Fruit fly (Drosophila melanogaster): ENCODE measurements around the gene CG4650.
"Not testable (repeated sequence)": the region's sequence is repeated elsewhere in the genome, so short reads cannot be mapped to it uniquely, and the experiment has no call there.

CG4650 gene

DNA sequence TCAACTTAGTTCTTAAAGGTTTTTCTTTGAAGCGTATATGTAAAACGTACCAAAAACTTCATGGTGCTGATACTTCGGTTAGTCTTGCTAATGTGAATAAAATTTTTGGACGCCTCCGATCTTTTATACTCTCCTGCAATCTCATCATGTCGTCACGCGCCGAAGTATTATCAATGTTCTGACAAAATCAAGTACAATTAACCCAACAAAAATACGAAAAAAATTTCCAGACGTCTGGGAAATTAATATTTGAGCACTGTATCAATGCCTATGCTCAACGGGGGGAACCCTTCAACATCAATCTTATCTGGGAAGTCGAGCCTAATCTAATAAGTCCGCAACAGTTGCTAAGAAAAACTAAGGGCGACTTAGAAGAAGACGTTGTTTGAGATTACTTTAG lies 33.0 kb downstream of the CG4650 start, which contains the start of gene CG42586:
CG42586 (minus strand) TSS at position 101 of the 400 bp plus-strand sequence.
- TF ChIP-seq CG8301 (tag; optimal IDR thresholded peaks at IDR 0.05); CG17806 (tag; optimal IDR thresholded peaks at IDR 0.05); Ets98B (GFP tag; IDR thresholded peaks at IDR 0.05): not testable (repeated sequence)

DNA sequence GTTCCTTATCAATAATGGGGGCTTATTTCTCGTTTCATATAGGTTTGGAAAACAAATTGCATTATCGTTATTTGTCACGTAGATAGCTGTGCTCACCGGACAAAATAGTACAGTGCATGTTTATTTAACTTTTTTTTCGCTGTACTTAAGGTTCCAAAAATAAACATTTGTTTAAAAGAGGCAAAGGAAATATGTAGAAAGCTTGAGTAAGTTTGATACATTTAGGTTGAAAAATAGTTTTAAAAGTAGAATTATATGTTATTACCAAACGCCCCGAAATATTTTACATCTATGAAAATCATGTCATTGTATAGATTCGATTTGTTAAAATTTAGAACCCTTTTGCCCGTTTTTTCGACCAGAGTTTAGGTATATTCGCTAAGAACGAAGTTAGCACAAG lies 35.2 kb downstream of the CG4650 start, which contains the start of gene CG42585:
CG42585 (plus strand) TSS at position 301 of the 400 bp plus-strand sequence.
- TF ChIP-seq EcR (GFP tag; optimal IDR thresholded peaks at IDR 0.05); CG8159 (tag; optimal IDR thresholded peaks at IDR 0.05); CG14655 (GFP tag; optimal IDR thresholded peaks at IDR 0.05): not testable (repeated sequence)

DNA sequence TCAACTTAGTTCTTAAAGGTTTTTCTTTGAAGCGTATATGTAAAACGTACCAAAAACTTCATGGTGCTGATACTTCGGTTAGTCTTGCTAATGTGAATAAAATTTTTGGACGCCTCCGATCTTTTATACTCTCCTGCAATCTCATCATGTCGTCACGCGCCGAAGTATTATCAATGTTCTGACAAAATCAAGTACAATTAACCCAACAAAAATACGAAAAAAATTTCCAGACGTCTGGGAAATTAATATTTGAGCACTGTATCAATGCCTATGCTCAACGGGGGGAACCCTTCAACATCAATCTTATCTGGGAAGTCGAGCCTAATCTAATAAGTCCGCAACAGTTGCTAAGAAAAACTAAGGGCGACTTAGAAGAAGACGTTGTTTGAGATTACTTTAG lies 37.1 kb downstream of the CG4650 start, which contains the start of gene CG31775:
CG31775 (minus strand) TSS at position 101 of the 400 bp plus-strand sequence.
- TF ChIP-seq CG9948 (tag; optimal IDR thresholded peaks at IDR 0.05); CG10348 (GFP tag; IDR thresholded peaks at IDR 0.05); CG12605 (GFP tag; IDR thresholded peaks at IDR 0.05): not testable (repeated sequence)

DNA sequence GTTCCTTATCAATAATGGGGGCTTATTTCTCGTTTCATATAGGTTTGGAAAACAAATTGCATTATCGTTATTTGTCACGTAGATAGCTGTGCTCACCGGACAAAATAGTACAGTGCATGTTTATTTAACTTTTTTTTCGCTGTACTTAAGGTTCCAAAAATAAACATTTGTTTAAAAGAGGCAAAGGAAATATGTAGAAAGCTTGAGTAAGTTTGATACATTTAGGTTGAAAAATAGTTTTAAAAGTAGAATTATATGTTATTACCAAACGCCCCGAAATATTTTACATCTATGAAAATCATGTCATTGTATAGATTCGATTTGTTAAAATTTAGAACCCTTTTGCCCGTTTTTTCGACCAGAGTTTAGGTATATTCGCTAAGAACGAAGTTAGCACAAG lies 39.2 kb downstream of the CG4650 start, which contains the start of gene CG31835:
CG31835 (plus strand) TSS at position 301 of the 400 bp plus-strand sequence.
- not testable (repeated sequence) for TF ChIP-seq CG8159 (tag; optimal IDR thresholded peaks at IDR 0.05); gl (tag; optimal IDR thresholded peaks at IDR 0.05); CG10348 (GFP tag; IDR thresholded peaks at IDR 0.05)

DNA sequence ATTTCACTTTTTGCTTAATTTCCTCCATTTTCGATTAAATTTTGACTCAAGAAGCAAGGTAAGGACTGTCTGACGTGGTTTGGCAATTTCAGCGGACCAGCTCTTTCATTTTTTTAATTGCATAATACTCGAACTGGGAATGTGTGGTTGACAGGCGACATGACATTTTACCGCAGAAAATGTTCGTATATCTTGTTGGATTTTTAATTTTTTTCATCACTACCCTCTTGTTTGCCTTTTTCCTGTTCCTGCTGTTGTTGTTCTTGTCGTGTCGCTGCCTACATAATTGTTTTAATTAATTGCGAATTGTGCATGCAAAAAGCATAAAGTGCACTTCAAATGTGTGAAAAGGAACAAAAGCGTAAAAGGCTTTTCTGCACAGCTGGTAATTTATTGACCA lies 44.7 kb downstream of the CG4650 start, which contains the start of gene CG42685:
CG42685 (minus strand) TSS at position 101 of the 400 bp plus-strand sequence.
- TF ChIP-seq CG12605 (GFP tag; IDR thresholded peaks at IDR 0.05) (no peak), CG17806 (tag; optimal IDR thresholded peaks at IDR 0.05) (no peak), Snoo (tag; optimal IDR thresholded peaks at IDR 0.05) (no peak), Ets98B (GFP tag; IDR thresholded peaks at IDR 0.05) (no peak), CG10348 (GFP tag; IDR thresholded peaks at IDR 0.05) (no peak), gl (tag; optimal IDR thresholded peaks at IDR 0.05) (no peak), CG15710 (tag; optimal IDR thresholded peaks at IDR 0.05) (no peak), CG32121 (GFP tag; IDR thresholded peaks at IDR 0.05) (no peak), CG13204 (GFP tag; optimal IDR thresholded peaks at IDR 0.05) (no peak), rn (GFP tag; IDR thresholded peaks at IDR 0.05) (no peak), CG8159 (tag; optimal IDR thresholded peaks at IDR 0.05) (no peak)

Measured in whole organism, pupa.